ENCODE assay signal across 1 fruit fly cellular context in the genomic region with DNA sequence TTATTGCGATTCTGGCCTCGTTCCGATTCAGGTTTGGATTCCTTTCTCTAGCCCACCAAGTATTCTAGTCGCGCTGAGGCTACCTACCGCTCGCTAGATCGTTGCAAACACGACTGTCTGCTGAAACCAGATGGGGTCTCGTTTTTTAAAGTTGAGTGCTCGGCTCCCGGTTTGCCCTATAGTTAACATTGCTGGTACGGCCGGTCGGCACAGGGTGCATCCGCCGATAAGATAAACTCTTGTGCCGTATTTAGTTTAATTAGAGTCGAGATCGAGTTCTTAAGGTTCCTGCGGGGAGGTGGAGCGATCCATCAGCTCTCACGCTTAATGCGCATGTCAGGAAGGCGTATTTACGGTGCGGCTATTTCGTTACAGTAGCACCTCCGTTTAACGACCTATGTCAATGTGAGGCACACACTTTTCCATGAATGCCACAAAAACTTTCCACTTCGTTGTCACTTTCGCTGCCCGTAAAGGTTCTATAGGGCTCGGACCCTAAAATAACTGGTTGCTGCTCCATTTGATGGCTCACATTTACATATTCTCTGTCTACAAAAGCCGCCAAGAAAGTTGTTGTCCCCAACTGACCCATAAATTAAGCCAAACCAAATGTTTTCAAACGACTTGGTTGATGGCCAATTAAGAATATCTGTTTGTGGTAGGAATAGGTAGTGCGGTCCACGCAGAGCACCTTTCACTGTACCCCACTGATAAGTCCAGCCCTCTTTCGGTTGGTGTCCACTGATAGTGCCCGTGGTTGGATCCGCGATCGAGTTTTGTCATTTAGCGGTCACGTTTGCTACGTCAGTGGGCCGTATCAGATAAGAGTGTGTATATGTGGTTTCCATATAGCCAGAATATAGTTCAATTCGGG.
TF ChIP-seq lines count a peak whose summit lies in the region.

A gene (minus strand): TSS at position 122 of the 874 bp plus-strand sequence.

TF ChIP-seq in whole organism, embryonic, 481 proteins besides CTCF, POLR2A, EP300 and RAD21 (continued from another document):
- peak; percentile 47 for TF ChIP-seq fd3F (GFP tag; optimal IDR thresholded peaks at IDR 0.05; lab: Kevin White, UChicago)
- TF ChIP-seq CG11695 (GFP tag; IDR thresholded peaks at IDR 0.05; lab: Robert Waterston, UW): peak; percentile 55; the same call in 2 of the 3 replicates
- TF ChIP-seq CG13775 (GFP tag; optimal IDR thresholded peaks at IDR 0.05; lab: Kevin White, UChicago): peak; percentile 68
- no peak for TF ChIP-seq repo (GFP tag; optimal IDR thresholded peaks at IDR 0.05; lab: Kevin White, UChicago)
- TF ChIP-seq sob (GFP tag; IDR thresholded peaks at IDR 0.05; lab: Robert Waterston, UW): peak; percentile 38; the same call in 1 of the 2 replicates
- TF ChIP-seq Dek (tag; optimal IDR thresholded peaks at IDR 0.05; lab: Kevin White, UChicago): peak; percentile 65
- TF ChIP-seq bowl (GFP tag; IDR thresholded peaks at IDR 0.05; lab: Robert Waterston, UW): no peak
- peak; percentile 38 for TF ChIP-seq CG4424 (GFP tag; optimal IDR thresholded peaks at IDR 0.05; lab: Kevin White, UChicago)
- TF ChIP-seq Fer1 (GFP tag; optimal IDR thresholded peaks at IDR 0.05; lab: Kevin White, UChicago): peak; percentile 76
- no peak for TF ChIP-seq CG2199 (GFP tag; IDR thresholded peaks at IDR 0.05; lab: Robert Waterston, UW)
- no peak for TF ChIP-seq slou (GFP tag; optimal IDR thresholded peaks at IDR 0.05; lab: Kevin White, UChicago)
- no peak for TF ChIP-seq CG6854 (GFP tag; optimal IDR thresholded peaks at IDR 0.05; lab: Kevin White, UChicago)
- peak; percentile 56 for TF ChIP-seq Camta (GFP tag; optimal IDR thresholded peaks at IDR 0.05; lab: Kevin White, UChicago)
- no peak for TF ChIP-seq zf30C (GFP tag; optimal IDR thresholded peaks at IDR 0.05; lab: Kevin White, UChicago)
- TF ChIP-seq CG10959 (GFP tag; IDR thresholded peaks at IDR 0.05; lab: Robert Waterston, UW): 0 out of 2 replicates have a peak, but pooled peaks have one; percentile 28
- TF ChIP-seq CG10654 (GFP tag; optimal IDR thresholded peaks at IDR 0.05; lab: Kevin White, UChicago): peak; percentile 26
- peak; percentile 52 for TF ChIP-seq CG4328 (GFP tag; optimal IDR thresholded peaks at IDR 0.05; lab: Kevin White, UChicago)
- no peak for TF ChIP-seq Hey (tag; optimal IDR thresholded peaks at IDR 0.05; lab: Kevin White, UChicago)
- peak; percentile 34; the same call in 1 of the 2 replicates for TF ChIP-seq ttk (GFP tag; IDR thresholded peaks at IDR 0.05; lab: Robert Waterston, UW)
- no peak for TF ChIP-seq ab (GFP tag; optimal IDR thresholded peaks at IDR 0.05; lab: Kevin White, UChicago)
- TF ChIP-seq bsh (GFP tag; optimal IDR thresholded peaks at IDR 0.05; lab: Kevin White, UChicago): peak in 1 of 2 experiments; percentile 57
- no peak for TF ChIP-seq NFAT (GFP tag; IDR thresholded peaks at IDR 0.05; lab: Robert Waterston, UW)
- TF ChIP-seq CG11504 (tag; optimal IDR thresholded peaks at IDR 0.05; lab: Kevin White, UChicago): peak; percentile 75
- TF ChIP-seq CG4360 (GFP tag; IDR thresholded peaks at IDR 0.05; lab: Robert Waterston, UW): no peak
- no peak for TF ChIP-seq NK7.1 (GFP tag; optimal IDR thresholded peaks at IDR 0.05; lab: Kevin White, UChicago)
- peak; percentile 66 for TF ChIP-seq CG1233 (GFP tag; optimal IDR thresholded peaks at IDR 0.05; lab: Kevin White, UChicago)
- TF ChIP-seq CG18764 (GFP tag; optimal IDR thresholded peaks at IDR 0.05; lab: Kevin White, UChicago): no peak
- TF ChIP-seq CG32767 (GFP tag; IDR thresholded peaks at IDR 0.05; lab: Robert Waterston, UW): peak; percentile 45; the same call in 1 of the 2 replicates
- no peak for TF ChIP-seq jigr1 (GFP tag; IDR thresholded peaks at IDR 0.05; lab: Robert Waterston, UW)
- TF ChIP-seq gsb-n (tag; optimal IDR thresholded peaks at IDR 0.05; lab: Kevin White, UChicago): peak; percentile 66
- peak; percentile 49 for TF ChIP-seq tap (tag; optimal IDR thresholded peaks at IDR 0.05; lab: Kevin White, UChicago)
- TF ChIP-seq Bdp1 (GFP tag; optimal IDR thresholded peaks at IDR 0.05; lab: Kevin White, UChicago): peak; percentile 15
